Fruit fly (Drosophila melanogaster): ENCODE measurements around the gene CG34355.

Gene CG34355

dm6 chr3R:23788406-23789021 is 15.1 kb upstream of the CG34355 start (continued):
- TF ChIP-seq ken (GFP tag; IDR thresholded peaks at IDR 0.05) (0 out of 3 replicates have a peak, but pooled peaks have one; percentile 4), Rfx (GFP tag; IDR thresholded peaks at IDR 0.05) (no peak), CG2678 (tag; optimal IDR thresholded peaks at IDR 0.05) (peak; percentile 29), cg (GFP tag; optimal IDR thresholded peaks at IDR 0.05) (peak; percentile 17), Hmr (GFP tag; optimal IDR thresholded peaks at IDR 0.05) (peak; percentile 16), pb (GFP tag; optimal IDR thresholded peaks at IDR 0.05) (no peak), kay (GFP tag; optimal IDR thresholded peaks at IDR 0.05) (no peak), zfh1 (GFP tag; IDR thresholded peaks at IDR 0.05) (0 out of 3 replicates have a peak, but pooled peaks have one; percentile 13), CG12104 (GFP tag; optimal IDR thresholded peaks at IDR 0.05) (no peak), ttk (GFP tag; IDR thresholded peaks at IDR 0.05) (0 out of 2 replicates have a peak, but pooled peaks have one; percentile 8), Ptx1 (GFP tag; IDR thresholded peaks at IDR 0.05) (peak; percentile 32; the same call in 1 of the 2 replicates), gem (tag; optimal IDR thresholded peaks at IDR 0.05) (peak; percentile 47), Oli (tag; optimal IDR thresholded peaks at IDR 0.05) (peak; percentile 21), ind (GFP tag; optimal IDR thresholded peaks at IDR 0.05) (no peak), MBD-R2 (GFP tag; IDR thresholded peaks at IDR 0.05) (0 out of 2 replicates have a peak, but pooled peaks have one; percentile 5), nom (GFP tag; optimal IDR thresholded peaks at IDR 0.05) (peak; percentile 69), Fer1 (GFP tag; optimal IDR thresholded peaks at IDR 0.05) (no peak), grau (tag; optimal IDR thresholded peaks at IDR 0.05) (peak; percentile 27), D19A (tag; optimal IDR thresholded peaks at IDR 0.05) (no peak), CG6689 (GFP tag; IDR thresholded peaks at IDR 0.05) (peak; percentile 14; the same call in 1 of the 2 replicates), CG32772 (GFP tag; IDR thresholded peaks at IDR 0.05) (0 out of 2 replicates have a peak, but pooled peaks have one; percentile 4), CG10267 (tag; optimal IDR thresholded peaks at IDR 0.05) (no peak)

dm6 chr3R:23789584-23789983 is 14.1 kb upstream of the CG34355 start:
- TF ChIP-seq Pdp1 (GFP tag; optimal IDR thresholded peaks at IDR 0.05), result peak in 1 of 2 experiments; percentile 2
- no peak for TF ChIP-seq CG9876 (GFP tag; optimal IDR thresholded peaks at IDR 0.05)

- 0 out of 2 replicates have a peak, but pooled peaks have one; percentile 15 for TF ChIP-seq Xrp1 (GFP tag; IDR thresholded peaks at IDR 0.05)
- no peak for TF ChIP-seq maf-S (GFP tag; optimal IDR thresholded peaks at IDR 0.05)
- TF ChIP-seq lilli (GFP tag; optimal IDR thresholded peaks at IDR 0.05), result no peak
- TF ChIP-seq slbo (GFP tag; IDR thresholded peaks at IDR 0.05), result peak; percentile 46
- TF ChIP-seq Kr (GFP tag; optimal IDR thresholded peaks at IDR 0.05), result peak; percentile 77
- TF ChIP-seq bbx (GFP tag; IDR thresholded peaks at IDR 0.05; ENCODE audit: partially characterized antibody), result no peak
- no peak for TF ChIP-seq HLH54F (GFP tag; optimal IDR thresholded peaks at IDR 0.05)
- peak in 1 of 3 experiments; percentile 56 for TF ChIP-seq Stat92E (GFP tag; optimal IDR thresholded peaks at IDR 0.05)
- TF ChIP-seq CG17359 (tag; optimal IDR thresholded peaks at IDR 0.05), result peak; percentile 29
- no peak for TF ChIP-seq Poxn (GFP tag; IDR thresholded peaks at IDR 0.05)
- TF ChIP-seq row (GFP tag; IDR thresholded peaks at IDR 0.05), result peak; percentile 64
- TF ChIP-seq Optix (GFP tag; IDR thresholded peaks at IDR 0.05), result no peak
- TF ChIP-seq Med (GFP tag), result peak; percentile 83
- no peak for TF ChIP-seq cato (GFP tag; optimal IDR thresholded peaks at IDR 0.05; ENCODE audit: borderline replicate concordance)
- TF ChIP-seq CG15479 (GFP tag; optimal IDR thresholded peaks at IDR 0.05), result peak; percentile 37
- no peak for TF ChIP-seq CG42726 (GFP tag; IDR thresholded peaks at IDR 0.05; ENCODE audit: partially characterized antibody)
- no peak for TF ChIP-seq luna (GFP tag; optimal IDR thresholded peaks at IDR 0.05)
- 0 out of 3 replicates have a peak, but pooled peaks have one; percentile 35 for TF ChIP-seq ci (GFP tag; IDR thresholded peaks at IDR 0.05)
- no peak for TF ChIP-seq CG18619 (GFP tag; optimal IDR thresholded peaks at IDR 0.05)
- 0 out of 2 replicates have a peak, but pooled peaks have one; percentile 12 for TF ChIP-seq CG7372 (GFP tag; IDR thresholded peaks at IDR 0.05)
- peak; percentile 94 for TF ChIP-seq grau (tag; optimal IDR thresholded peaks at IDR 0.05)
- TF ChIP-seq CG4360 (GFP tag; IDR thresholded peaks at IDR 0.05), result no peak
- peak; percentile 43 for TF ChIP-seq CG15696 (tag; optimal IDR thresholded peaks at IDR 0.05)
These were observed 13.0 kb upstream of the CG34355 start for dm6 chr3R:23790483-23791175.

All from whole organism, embryonic.